Fruit fly (Drosophila melanogaster): ENCODE measurements around the gene CCDC151.

The CCDC151 gene

DNA sequence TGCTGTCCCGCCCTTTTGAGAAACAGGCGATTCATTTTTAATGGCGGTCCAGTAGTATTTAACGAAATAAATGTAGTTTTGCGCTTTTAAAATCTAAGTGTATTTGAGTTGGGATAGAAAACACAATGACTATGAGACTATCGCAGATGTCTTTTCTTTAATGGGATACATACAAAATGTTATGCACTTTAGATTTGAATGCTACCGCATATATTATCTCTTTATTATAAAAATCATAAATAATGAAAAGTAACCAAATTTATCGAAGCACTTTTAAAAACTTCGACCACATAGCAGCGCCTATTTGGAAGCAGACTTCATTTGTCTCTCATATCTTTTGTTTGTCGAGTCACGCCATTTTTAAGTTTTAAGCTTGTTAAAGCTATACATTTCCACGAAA, 43.5 kb downstream of the CCDC151 start, which contains the start of gene SdhAL:
TSS of gene SdhAL (minus strand) at position 101 of the 400 bp plus-strand sequence.
- TF ChIP-seq CG6792 (GFP tag; optimal IDR thresholded peaks at IDR 0.05), result no peak
- TF ChIP-seq acj6 (GFP tag; optimal IDR thresholded peaks at IDR 0.05), result no peak
- no peak for TF ChIP-seq salr (GFP tag; optimal IDR thresholded peaks at IDR 0.05)
- TF ChIP-seq eg (GFP tag; IDR thresholded peaks at IDR 0.05), result no peak
- TF ChIP-seq CG1621 (tag; optimal IDR thresholded peaks at IDR 0.05), result no peak
- TF ChIP-seq topi (GFP tag; optimal IDR thresholded peaks at IDR 0.05), result no peak
- TF ChIP-seq Hr4 (GFP tag; optimal IDR thresholded peaks at IDR 0.05), result no peak
- no peak for TF ChIP-seq CG11762 (GFP tag; optimal IDR thresholded peaks at IDR 0.05; ENCODE audit: insufficient read depth)
- TF ChIP-seq CG10669 (GFP tag; optimal IDR thresholded peaks at IDR 0.05), result no peak
- TF ChIP-seq dsx (GFP tag; optimal IDR thresholded peaks at IDR 0.05; ENCODE audit: poor library complexity, severe bottlenecking), result no peak
- TF ChIP-seq dac (GFP tag; optimal IDR thresholded peaks at IDR 0.05), result no peak
- no peak for TF ChIP-seq Gug (GFP tag; IDR thresholded peaks at IDR 0.05)
- no peak for TF ChIP-seq CG8632 (GFP tag; optimal IDR thresholded peaks at IDR 0.05)
- TF ChIP-seq net (GFP tag; optimal IDR thresholded peaks at IDR 0.05), result no peak

DNA sequence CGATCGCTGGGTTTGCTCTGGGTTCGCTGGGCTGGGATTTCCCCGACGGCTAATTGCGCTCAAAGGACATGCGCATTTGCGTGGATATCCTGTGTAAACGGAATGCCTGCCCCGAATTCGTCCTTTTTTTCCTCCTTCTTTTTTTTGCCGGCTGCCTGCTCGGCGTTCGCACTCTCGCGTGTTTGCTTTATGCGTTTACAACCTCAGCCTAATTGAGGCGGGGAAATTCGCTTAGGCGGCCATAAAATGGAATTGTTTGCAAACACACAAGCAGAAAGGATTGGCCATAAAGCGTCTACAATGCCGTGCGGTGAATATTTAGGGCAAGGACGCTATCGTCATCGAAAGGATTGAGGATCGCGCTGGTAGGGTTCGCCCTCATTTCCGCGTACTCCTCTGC, 44.2 kb downstream of the CCDC151 start:
- TF ChIP-seq fd59A (GFP tag; optimal IDR thresholded peaks at IDR 0.05) (no peak), CG11902 (GFP tag; optimal IDR thresholded peaks at IDR 0.05) (no peak), Ets96B (tag; optimal IDR thresholded peaks at IDR 0.05) (no peak), esn (GFP tag; optimal IDR thresholded peaks at IDR 0.05) (no peak), eg (GFP tag; IDR thresholded peaks at IDR 0.05) (no peak), CG11294 (GFP tag; IDR thresholded peaks at IDR 0.05) (no peak), svp (GFP tag) (no peak), net (GFP tag; optimal IDR thresholded peaks at IDR 0.05) (no peak)

DNA sequence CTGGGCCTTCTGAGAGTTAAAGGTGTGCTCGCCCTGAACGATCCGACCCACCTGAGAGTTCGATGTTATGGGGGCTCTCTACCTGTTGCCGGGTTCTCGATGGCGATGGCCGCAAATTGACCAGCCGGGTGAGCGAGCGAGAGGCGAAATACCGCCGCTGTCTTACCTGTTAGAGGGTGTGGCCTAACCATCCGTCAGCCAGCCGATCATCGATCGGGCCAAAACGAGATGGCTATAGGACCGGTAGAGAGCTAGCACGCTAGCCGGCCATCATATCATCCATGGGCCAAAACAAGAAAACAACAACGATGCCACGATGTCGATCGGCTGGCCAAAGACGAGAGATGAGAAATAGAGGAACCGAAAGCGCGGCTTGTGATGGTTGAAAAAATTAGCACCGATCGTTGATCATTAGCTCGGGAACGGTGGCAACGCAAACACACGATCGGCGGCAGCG, 46.1 kb downstream of the CCDC151 start, which contains the start of gene byn:
TSS of gene byn (plus strand) at position 407 of the 457 bp plus-strand sequence.
- TF ChIP-seq Ets21C (GFP tag; optimal IDR thresholded peaks at IDR 0.05) (no peak), CG1621 (tag; optimal IDR thresholded peaks at IDR 0.05) (no peak), ss (GFP tag; optimal IDR thresholded peaks at IDR 0.05) (peak in 1 of 2 experiments; percentile 42), eg (GFP tag; IDR thresholded peaks at IDR 0.05) (0 out of 3 replicates have a peak, but pooled peaks have one; percentile 11)

DNA sequence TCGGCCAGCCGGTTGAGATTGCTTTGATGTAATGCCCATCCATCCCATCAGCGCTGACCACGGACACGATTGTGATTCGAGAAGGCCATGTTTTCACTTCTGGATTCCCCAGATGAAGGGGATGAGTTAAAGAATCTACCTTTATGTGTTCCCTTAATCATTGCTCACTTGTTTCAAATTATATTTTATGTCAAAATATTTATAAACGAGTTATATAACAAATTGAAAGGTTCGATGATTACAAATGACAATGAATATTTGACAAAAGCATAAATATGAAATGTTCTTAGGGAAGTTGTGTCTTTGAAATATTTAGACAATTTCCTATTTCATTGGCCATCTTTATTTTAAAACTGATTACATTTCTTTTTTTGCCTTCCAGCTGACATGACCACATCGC, 50.4 kb downstream of the CCDC151 start:
- TF ChIP-seq topi (GFP tag; optimal IDR thresholded peaks at IDR 0.05), result no peak
- peak; percentile 50 for TF ChIP-seq svp (GFP tag)
